Worm (Caenorhabditis elegans) whole organism, late embryonic: ENCODE measurements around the gene zyg-9.

Experiments used
- ahr-1 ChIP-seq: sonication (generic microtip); optimal IDR thresholded peaks from 2 replicates; lab custom pipeline; 2016; ENCODE audit warnings: missing genetic modification characterization, missing compliant biosample characterization
- ceh-18 ChIP-seq: sonication (generic microtip); optimal IDR thresholded peaks from 2 replicates; lab custom pipeline; 2016; ENCODE audit warnings: missing genetic modification characterization, missing compliant biosample characterization
- gmeb-2 ChIP-seq: sonication (generic microtip); optimal IDR thresholded peaks from 2 replicates; lab custom pipeline; 2016; ENCODE audit warnings: missing genetic modification characterization, inconsistent platforms, missing compliant biosample characterization
- mec-3 ChIP-seq: sonication (generic microtip); optimal IDR thresholded peaks from 2 replicates; lab custom pipeline; 2016; ENCODE audit warnings: borderline replicate concordance, missing genetic modification characterization, missing compliant biosample characterization

- TF ChIP-seq gmeb-2 (tag; lab: Kevin White, UChicago), result no peak
- no peak for TF ChIP-seq mec-3 (tag; lab: Kevin White, UChicago)
- no peak for TF ChIP-seq ceh-18 (tag; lab: Kevin White, UChicago)
- TF ChIP-seq ahr-1 (tag; lab: Kevin White, UChicago), result no peak
These were observed 10.9 kb upstream of the zyg-9 start, which contains the start of gene cut-3 for ce11 chrII:8446731-8447130.
